Fruit fly (Drosophila melanogaster) whole organism, adult: ENCODE results near the gene Syx17.

Source experiments
- CG33017 ChIP-seq: fragments of 200-800 bp; sonication (Bioruptor generic); optimal IDR thresholded peaks from 2 replicates; lab custom pipeline; 2018; ENCODE audit warnings: missing biosample characterization, mild to moderate bottlenecking, missing genetic modification characterization, moderate library complexity
- CG5204 ChIP-seq: fragments of 200-800 bp; sonication (Bioruptor generic); optimal IDR thresholded peaks from 2 replicates; lab custom pipeline; 2016; ENCODE audit warnings: missing biosample characterization, missing genetic modification characterization
- CG7045 ChIP-seq: fragments of 200-800 bp; sonication (Bioruptor generic); optimal IDR thresholded peaks from 2 replicates; lab custom pipeline; 2017; ENCODE audit warnings: missing biosample characterization, mild to moderate bottlenecking, missing genetic modification characterization
- Clk ChIP-seq: fragments of 200-800 bp; sonication (Bioruptor generic); optimal IDR thresholded peaks from 2 replicates; lab custom pipeline; 2017; ENCODE audit warnings: missing biosample characterization, missing genetic modification characterization
- cic ChIP-seq: fragments of 200-800 bp; sonication (Bioruptor generic); optimal IDR thresholded peaks from 2 replicates; lab custom pipeline; 2017; ENCODE audit warnings: missing biosample characterization, mild to moderate bottlenecking, missing genetic modification characterization, moderate library complexity
- cnc ChIP-seq, 2 experiments: fragments of >200 bp; optimal IDR thresholded peaks; 2 replicates each; lab custom pipeline; 2017
- kay ChIP-seq: fragments of 200-800 bp; sonication (Bioruptor generic); peaks from one replicate; lab custom pipeline; 2016; ENCODE audit warnings: missing biosample characterization, missing genetic modification characterization, borderline replicate concordance

DNA sequence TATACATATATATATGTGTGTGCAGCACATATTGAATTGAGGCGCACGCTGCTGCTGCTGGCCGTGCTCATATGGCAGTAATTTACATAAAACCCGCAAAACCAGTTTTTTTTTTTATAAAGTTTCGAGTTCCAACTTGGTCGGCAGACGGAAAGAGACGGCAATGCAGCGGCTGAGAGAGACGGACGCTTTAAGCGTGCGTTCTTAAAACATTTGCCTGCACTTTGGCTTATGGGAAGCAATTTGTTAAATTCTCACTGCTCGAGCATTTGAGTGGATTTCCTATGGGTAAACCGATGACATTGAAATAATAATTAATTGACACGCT lies 42.9 kb upstream of the Syx17 start:
- no peak for TF ChIP-seq CG33017 (tag; lab: Kevin White, UChicago)
- no peak for TF ChIP-seq CG7045 (GFP tag; lab: Kevin White, UChicago)
- no peak for TF ChIP-seq cnc (optimal IDR thresholded peaks at IDR 0.05; lab: Kevin White, UChicago)
- no peak for TF ChIP-seq Clk (GFP tag; lab: Kevin White, UChicago)
- TF ChIP-seq cic (GFP tag; lab: Kevin White, UChicago) = no peak
- no peak for TF ChIP-seq CG5204 (GFP tag; lab: Kevin White, UChicago)
- TF ChIP-seq kay (GFP tag; lab: Kevin White, UChicago) = no peak
